Fruit fly (Drosophila melanogaster) whole organism: Measurements from ENCODE around the gene CG4362.

Experiments used
- Dll ChIP-seq: fragments of >200 bp; optimal IDR thresholded peaks from 2 replicates; lab custom pipeline; 2017
- EcR ChIP-seq, 2 experiments: fragments of >200 bp; optimal IDR thresholded peaks; 2 replicates each; lab custom pipeline; 2017; ENCODE audit warnings: missing biosample characterization in 2 of 2, missing genetic modification characterization in 2 of 2, missing genetic modification reagents in 2 of 2
- pan ChIP-seq: fragments of >200 bp; optimal IDR thresholded peaks from 2 replicates; lab custom pipeline; 2017
- psq ChIP-seq: fragments of >200 bp; optimal IDR thresholded peaks from 2 replicates; lab custom pipeline; 2017
- usp ChIP-seq: fragments of >200 bp; optimal IDR thresholded peaks from 2 replicates; lab custom pipeline; 2017; ENCODE audit warnings: missing biosample characterization, missing genetic modification characterization, mixed read lengths

dm6 chr3R:20288069-20288468, 19.3 kb downstream of the CG4362 start:
- TF ChIP-seq psq (lab: Kevin White, UChicago) = no peak
- TF ChIP-seq pan = no peak
- TF ChIP-seq usp (GFP tag; lab: Kevin White, UChicago) = no peak
- no peak for TF ChIP-seq Dll (lab: Kevin White, UChicago)
- no peak for TF ChIP-seq EcR (GFP tag; optimal IDR thresholded peaks at IDR 0.05; lab: Kevin White, UChicago)
